Worm (Caenorhabditis elegans) whole organism, mixed stage, embryonic: ENCODE results near the gene mtcu-2.

ENCODE experiments used
- M03D4.4 ChIP-seq: sonication (generic microtip); optimal IDR thresholded peaks from 2 replicates; lab custom pipeline; 2017; ENCODE audit warnings: mild to moderate bottlenecking, missing genetic modification characterization, missing compliant biosample characterization
- bed-3 ChIP-seq: fragments of 200-800 bp; sonication (Bioruptor generic); optimal IDR thresholded peaks from 3 replicates; lab custom pipeline; 2018; ENCODE audit warnings: mild to moderate bottlenecking, missing genetic modification characterization, moderate library complexity, missing compliant biosample characterization
- blmp-1 ChIP-seq: fragments of 150-350 bp; optimal IDR thresholded peaks from 2 replicates; lab custom pipeline; 2014; ENCODE audit warnings: missing biosample characterization, missing genetic modification characterization
- ceh-39 ChIP-seq: fragments of 150-350 bp; optimal IDR thresholded peaks from 2 replicates; lab custom pipeline; 2014; ENCODE audit warnings: missing biosample characterization, missing genetic modification characterization
- ceh-43 ChIP-seq: fragments of 200-800 bp; sonication (Bioruptor generic); optimal IDR thresholded peaks from 2 replicates; lab custom pipeline; 2018; ENCODE audit warnings: mild to moderate bottlenecking, missing genetic modification characterization, moderate library complexity, missing compliant biosample characterization
- ceh-83 ChIP-seq: fragments of 200-800 bp; sonication (Bioruptor generic); optimal IDR thresholded peaks from 2 replicates; lab custom pipeline; 2018; ENCODE audit warnings: mild to moderate bottlenecking, missing genetic modification characterization, missing compliant biosample characterization
- ces-1 ChIP-seq: fragments of 150-350 bp; optimal IDR thresholded peaks from 2 replicates; lab custom pipeline; 2014; ENCODE audit warnings: missing biosample characterization, missing genetic modification reagents, missing genetic modification characterization
- drap-1 ChIP-seq: fragments of 200-800 bp; sonication (Bioruptor generic); optimal IDR thresholded peaks from 3 replicates; lab custom pipeline; 2018; ENCODE audit warnings: mild to moderate bottlenecking, missing genetic modification characterization, missing compliant biosample characterization
- flh-1 ChIP-seq: fragments of 200-800 bp; sonication (Bioruptor generic); optimal IDR thresholded peaks from 2 replicates; lab custom pipeline; 2018; ENCODE audit warnings: mild to moderate bottlenecking, missing genetic modification characterization, moderate library complexity, missing compliant biosample characterization
- ham-2 ChIP-seq: fragments of 200-800 bp; sonication (Bioruptor generic); optimal IDR thresholded peaks from 2 replicates; lab custom pipeline; 2018; ENCODE audit warnings: mild to moderate bottlenecking, missing genetic modification characterization, missing compliant biosample characterization
- hlh-1 ChIP-seq: fragments of 150-350 bp; optimal IDR thresholded peaks from 2 replicates; lab custom pipeline; 2014; ENCODE audit warnings: missing biosample characterization, missing genetic modification reagents, missing genetic modification characterization
- lin-13 ChIP-seq: fragments of 150-350 bp; optimal IDR thresholded peaks from 2 replicates; lab custom pipeline; 2014; ENCODE audit warnings: missing biosample characterization, missing genetic modification characterization
- lin-32 ChIP-seq: fragments of 200-800 bp; sonication (Bioruptor generic); optimal IDR thresholded peaks from 2 replicates; lab custom pipeline; 2018; ENCODE audit warnings: mild to moderate bottlenecking, missing genetic modification characterization, missing compliant biosample characterization
- lsy-2 ChIP-seq: fragments of 150-350 bp; optimal IDR thresholded peaks from 2 replicates; lab custom pipeline; 2014; ENCODE audit warnings: missing biosample characterization, missing genetic modification characterization
- mab-5 ChIP-seq: fragments of 150-350 bp; optimal IDR thresholded peaks from 2 replicates; lab custom pipeline; 2014; ENCODE audit warnings: missing biosample characterization, missing genetic modification characterization
- mep-1 ChIP-seq: fragments of 150-350 bp; optimal IDR thresholded peaks from 2 replicates; lab custom pipeline; 2017; ENCODE audit warnings: missing biosample characterization, missing genetic modification reagents, missing genetic modification characterization, inconsistent platforms
- mls-2 ChIP-seq: sonication (generic microtip); optimal IDR thresholded peaks from 2 replicates; lab custom pipeline; 2016; ENCODE audit warnings: mild to moderate bottlenecking, missing genetic modification characterization, moderate library complexity, missing compliant biosample characterization
- nhr-2 ChIP-seq: fragments of 150-350 bp; optimal IDR thresholded peaks from 2 replicates; lab custom pipeline; 2014; ENCODE audit warnings: missing biosample characterization, missing genetic modification characterization
- nhr-237 ChIP-seq: fragments of 150-350 bp; optimal IDR thresholded peaks from 2 replicates; lab custom pipeline; 2014; ENCODE audit warnings: missing biosample characterization, missing genetic modification characterization
- nhr-28 ChIP-seq: fragments of 150-350 bp; optimal IDR thresholded peaks from 2 replicates; lab custom pipeline; 2014; ENCODE audit warnings: missing biosample characterization, missing genetic modification characterization
- nhr-76 ChIP-seq: sonication (generic microtip); optimal IDR thresholded peaks from 2 replicates; lab custom pipeline; 2017; ENCODE audit warnings: missing biosample characterization, missing genetic modification characterization
- sem-2 ChIP-seq: fragments of 200-800 bp; sonication (Bioruptor generic); optimal IDR thresholded peaks from 2 replicates; lab custom pipeline; 2018; ENCODE audit warnings: mild to moderate bottlenecking, missing genetic modification characterization, missing compliant biosample characterization
- sptf-1 ChIP-seq: sonication (generic microtip); optimal IDR thresholded peaks from 2 replicates; lab custom pipeline; 2017; ENCODE audit warnings: mild to moderate bottlenecking, missing genetic modification characterization, moderate library complexity, missing compliant biosample characterization
- unc-120 ChIP-seq: sonication (generic microtip); optimal IDR thresholded peaks from 2 replicates; lab custom pipeline; 2017; ENCODE audit warnings: missing genetic modification characterization, missing compliant biosample characterization; ENCODE audit not compliant: poor library complexity, severe bottlenecking
- unc-39 ChIP-seq: fragments of 150-350 bp; optimal IDR thresholded peaks from 2 replicates; lab custom pipeline; 2014; ENCODE audit warnings: missing biosample characterization, missing genetic modification characterization
- unc-62 ChIP-seq: fragments of 150-350 bp; optimal IDR thresholded peaks from 2 replicates; lab custom pipeline; 2014; ENCODE audit warnings: missing biosample characterization, missing genetic modification reagents, missing genetic modification characterization
- zip-8 ChIP-seq: fragments of 150-350 bp; optimal IDR thresholded peaks from 2 replicates; lab custom pipeline; 2014; ENCODE audit warnings: missing biosample characterization, missing genetic modification characterization
- ztf-11 ChIP-seq: fragments of 150-350 bp; optimal IDR thresholded peaks from 2 replicates; lab custom pipeline; 2014; ENCODE audit warnings: missing biosample characterization, missing genetic modification characterization

mtcu-2 gene

ce11 chrII:10039799-10040198, 6.8 kb upstream of the mtcu-2 start, which contains the start of gene let-268:
Gene let-268, minus strand, starts transcription at chrII:10039980.
- TF ChIP-seq hlh-1 (tag; lab: Kevin White, UChicago) (peak; percentile 99), mab-5 (tag; lab: Kevin White, UChicago) (no peak), sptf-1 (tag; lab: Kevin White, UChicago) (no peak)
- TF ChIP-seq, all 35 proteins: peak for 1

ce11 chrII:10035425-10035824, 2.4 kb upstream of the mtcu-2 start:
- TF ChIP-seq hlh-1 (tag; lab: Kevin White, UChicago) (no peak), ceh-43 (GFP tag; lab: Kevin White, UChicago) (no peak), ces-1 (no peak), mls-2 (tag; lab: Kevin White, UChicago) (no peak), zip-8 (tag; lab: Kevin White, UChicago) (no peak), nhr-28 (tag; lab: Kevin White, UChicago) (no peak), lsy-2 (tag; lab: Kevin White, UChicago) (no peak), lin-13 (tag; lab: Kevin White, UChicago) (no peak), ztf-11 (tag; lab: Kevin White, UChicago) (no peak), ceh-83 (GFP tag; lab: Kevin White, UChicago) (no peak), unc-120 (tag; lab: Kevin White, UChicago) (no peak), bed-3 (GFP tag; lab: Kevin White, UChicago) (no peak)

ce11 chrII:10029890-10030289, 3.1 kb downstream of the mtcu-2 start, which contains the start of gene ttc-36:
Gene ttc-36, plus strand, starts transcription at chrII:10030190.
- TF ChIP-seq nhr-76 (tag; lab: Kevin White, UChicago) = no peak
- no peak for TF ChIP-seq drap-1
- no peak for TF ChIP-seq unc-39
- no peak for TF ChIP-seq nhr-2 (tag; lab: Kevin White, UChicago)
- no peak for TF ChIP-seq mls-2 (tag; lab: Kevin White, UChicago)
- no peak for TF ChIP-seq ces-1

- TF ChIP-seq unc-39 (no peak), lin-32 (GFP tag; lab: Kevin White, UChicago) (no peak), unc-120 (tag; lab: Kevin White, UChicago) (no peak), ceh-43 (GFP tag; lab: Kevin White, UChicago) (no peak), hlh-1 (tag; lab: Kevin White, UChicago) (no peak), sem-2 (GFP tag; lab: Kevin White, UChicago) (no peak), ceh-39 (tag; lab: Kevin White, UChicago) (no peak), M03D4.4 (tag; lab: Kevin White, UChicago) (no peak), mab-5 (tag; lab: Kevin White, UChicago) (no peak), flh-1 (GFP tag; lab: Kevin White, UChicago) (no peak), unc-62 (GFP tag; lab: Kevin White, UChicago) (no peak), ceh-83 (GFP tag; lab: Kevin White, UChicago) (no peak), ztf-11 (tag; lab: Kevin White, UChicago) (no peak)
Measured at ce11 chrII:10029044-10029443, 4.0 kb downstream of the mtcu-2 start.

ce11 chrII:10028195-10028594, 4.8 kb downstream of the mtcu-2 start, which contains the start of gene F52H3.6:
Gene F52H3.6, minus strand, starts transcription at chrII:10028422.
- TF ChIP-seq mep-1 (tag; lab: Kevin White, UChicago) (no peak), blmp-1 (tag; lab: Kevin White, UChicago) (no peak), nhr-237 (tag; lab: Kevin White, UChicago) (no peak), ham-2 (GFP tag; lab: Kevin White, UChicago) (no peak), nhr-76 (tag; lab: Kevin White, UChicago) (no peak), ceh-43 (GFP tag; lab: Kevin White, UChicago) (no peak), mab-5 (tag; lab: Kevin White, UChicago) (no peak)

ce11 chrII:10025059-10025458, 8.0 kb downstream of the mtcu-2 start:
- TF ChIP-seq unc-62 (GFP tag; lab: Kevin White, UChicago) (peak; percentile 91), drap-1 (no peak), sptf-1 (tag; lab: Kevin White, UChicago) (no peak), lin-32 (GFP tag; lab: Kevin White, UChicago) (no peak), hlh-1 (tag; lab: Kevin White, UChicago) (peak; percentile 55), ceh-83 (GFP tag; lab: Kevin White, UChicago) (no peak), unc-120 (tag; lab: Kevin White, UChicago) (peak; percentile 64), zip-8 (tag; lab: Kevin White, UChicago) (no peak), unc-39 (no peak)
